Worm (Caenorhabditis elegans) whole organism, young adult: ENCODE measurements around the gene F11A5.17.

Experiments
- B0261.1 ChIP-seq: sonication (generic microtip); optimal IDR thresholded peaks from 2 replicates; lab custom pipeline; 2016; ENCODE audit warnings: mild to moderate bottlenecking, missing genetic modification characterization, moderate library complexity, missing compliant biosample characterization
- ceh-40 ChIP-seq: fragments of 200-800 bp; sonication (Bioruptor generic); IDR thresholded peaks from 2 replicates; pipeline ENCODE4 v1.3.6; 2022; ENCODE audit warnings: missing genetic modification characterization, missing compliant biosample characterization
- lag-1 ChIP-seq: fragments of 200-800 bp; sonication (Bioruptor generic); IDR thresholded peaks from 2 replicates; pipeline ENCODE4 v1.3.6; 2022; ENCODE audit warnings: missing genetic modification reagents, missing genetic modification characterization, missing compliant biosample characterization
- mes-4 ChIP-seq: sonication (generic microtip); optimal IDR thresholded peaks from 2 replicates; lab custom pipeline; 2016; ENCODE audit warnings: missing genotype, missing genetic modification characterization, missing compliant biosample characterization
- nhr-179 ChIP-seq: sonication (generic microtip); optimal IDR thresholded peaks from 2 replicates; lab custom pipeline; 2016; ENCODE audit warnings: mild to moderate bottlenecking, missing genetic modification characterization, missing compliant biosample characterization
- nhr-90 ChIP-seq: sonication (generic microtip); optimal IDR thresholded peaks from 2 replicates; lab custom pipeline; 2016; ENCODE audit warnings: missing genotype, mild to moderate bottlenecking, missing genetic modification characterization, missing compliant biosample characterization
- pha-4 ChIP-seq: fragments of 150-350 bp; sonication (generic microtip); optimal IDR thresholded peaks from 2 replicates; lab custom pipeline; 2014; ENCODE audit warnings: missing biosample characterization, missing genetic modification reagents, missing genetic modification characterization
- snpc-4 ChIP-seq, 5 experiments: fragments of 150-350 bp in 1 of 5; sonication (generic microtip) in 4 of 5; optimal IDR thresholded peaks; 2 replicates each; lab custom pipeline; 2014 to 2018; ENCODE audit warnings: missing genetic modification characterization in 5 of 5, missing biosample characterization in 3 of 5, antibody characterized with exemption in 2 of 5, mild to moderate bottlenecking in 2 of 5, missing compliant biosample characterization in 2 of 5, missing genotype in 2 of 5, moderate library complexity in 2 of 5, missing genetic modification reagents in 1 of 5
- unc-62 ChIP-seq: fragments of 150-350 bp; optimal IDR thresholded peaks from 2 replicates; lab custom pipeline; 2014; ENCODE audit warnings: missing biosample characterization, missing genetic modification reagents, missing genetic modification characterization
- zfh-2 ChIP-seq: fragments of 200-800 bp; sonication (Bioruptor generic); conservative IDR thresholded peaks from 2 replicates; pipeline ENCODE4 v1.3.6; 2022; ENCODE audit warnings: missing genetic modification reagents, missing genetic modification characterization, missing compliant biosample characterization
- ztf-3 ChIP-seq: fragments of 200-800 bp; sonication (Bioruptor generic); optimal IDR thresholded peaks from 2 replicates; lab custom pipeline; 2018; ENCODE audit warnings: mild to moderate bottlenecking, missing genetic modification characterization, missing compliant biosample characterization
- ztf-6 ChIP-seq: fragments of 200-800 bp; sonication (Bioruptor generic); IDR thresholded peaks from 2 replicates; pipeline ENCODE4 v1.3.6; 2022; ENCODE audit warnings: missing genetic modification reagents, missing genetic modification characterization, missing compliant biosample characterization

ce11 chrV:16194639-16195038, 7.2 kb upstream of the F11A5.17 start, which contains the start of gene rabr-4:
- TF ChIP-seq B0261.1, result no peak
- TF ChIP-seq nhr-179 (tag; lab: Kevin White, UChicago), result no peak
- no peak for TF ChIP-seq snpc-4 (GFP tag; optimal IDR thresholded peaks at IDR 0.05; lab: Kevin White, UChicago)
- no peak for TF ChIP-seq snpc-4 (tag; optimal IDR thresholded peaks at IDR 0.05; lab: Kevin White, UChicago)
- TF ChIP-seq zfh-2, result no peak
- no peak for TF ChIP-seq nhr-90 (tag; lab: Kevin White, UChicago)
- no peak for TF ChIP-seq unc-62 (GFP tag; lab: Kevin White, UChicago)
- TF ChIP-seq ceh-40 (GFP tag; lab: Robert Waterston, UW), result no peak
- TF ChIP-seq pha-4 (tag; lab: Kevin White, UChicago), result no peak
- TF ChIP-seq ztf-6 (GFP tag; lab: Robert Waterston, UW), result no peak
- TF ChIP-seq ztf-3 (GFP tag; lab: Kevin White, UChicago), result no peak
- no peak for TF ChIP-seq lag-1 (GFP tag; lab: Robert Waterston, UW)
- no peak for TF ChIP-seq mes-4 (tag; lab: Kevin White, UChicago)
